Fruit fly (Drosophila melanogaster): ENCODE data around the gene CG14223.

Gene CG14223

dm6 chrX:19666991-19667409 lies 3.2 kb upstream of the CG14223 start, which contains the start of gene Zw (continued):
- TF ChIP-seq CG10209 (GFP tag; optimal IDR thresholded peaks at IDR 0.05) (no peak), slbo (GFP tag; IDR thresholded peaks at IDR 0.05) (peak; percentile 86), vfl (GFP tag; optimal IDR thresholded peaks at IDR 0.05) (peak; percentile 44), Antp (GFP tag; optimal IDR thresholded peaks at IDR 0.05) (peak; percentile 35), so (GFP tag; IDR thresholded peaks at IDR 0.05) (0 out of 3 replicates have a peak, but pooled peaks have one; percentile 37), repo (GFP tag; optimal IDR thresholded peaks at IDR 0.05) (no peak), CG12769 (tag; optimal IDR thresholded peaks at IDR 0.05) (peak; percentile 60), CG34224 (GFP tag; IDR thresholded peaks at IDR 0.05; ENCODE audit: partially characterized antibody) (peak; percentile 26; the same call in 1 of the 3 replicates), scrt (GFP tag; optimal IDR thresholded peaks at IDR 0.05) (no peak), pan (optimal IDR thresholded peaks at IDR 0.05) (no peak), pan (GFP tag; optimal IDR thresholded peaks at IDR 0.05 in 1 of 2, IDR thresholded peaks at IDR 0.05 in 1 of 2) (peak in 1 of 2 experiments; percentile 54), caup (GFP tag; optimal IDR thresholded peaks at IDR 0.05; ENCODE audit: severe bottlenecking) (peak; percentile 9), ATbp (GFP tag; optimal IDR thresholded peaks at IDR 0.05) (peak; percentile 7), Mrtf (GFP tag; IDR thresholded peaks at IDR 0.05) (peak; percentile 64; the same call in 2 of the 3 replicates), pum (GFP tag; optimal IDR thresholded peaks at IDR 0.05) (peak; percentile 19), Chrac-16 (GFP tag; optimal IDR thresholded peaks at IDR 0.05) (peak; percentile 53), croc (GFP tag; conservative IDR thresholded peaks at IDR 0.05) (peak; percentile 28; the same call in 1 of the 3 replicates), dm (GFP tag; optimal IDR thresholded peaks at IDR 0.05) (peak; percentile 5), fd96Cb (tag; optimal IDR thresholded peaks at IDR 0.05) (peak; percentile 25), CkIIα-i1 (GFP tag; IDR thresholded peaks at IDR 0.05) (no peak), CG11560 (tag; IDR thresholded peaks at IDR 0.05) (no peak), lmd (GFP tag; IDR thresholded peaks at IDR 0.05) (peak; percentile 47; the same call in 1 of the 2 replicates), ac (GFP tag; optimal IDR thresholded peaks at IDR 0.05) (no peak), Gug (GFP tag; IDR thresholded peaks at IDR 0.05) (peak; percentile 93), nerfin-1 (tag; optimal IDR thresholded peaks at IDR 0.05) (peak; percentile 5), CG9215 (GFP tag; IDR thresholded peaks at IDR 0.05) (peak; percentile 61), grn (GFP tag; optimal IDR thresholded peaks at IDR 0.05) (no peak), crp (GFP tag; optimal IDR thresholded peaks at IDR 0.05) (peak in 1 of 2 experiments; percentile 70), en (GFP tag; optimal IDR thresholded peaks at IDR 0.05) (peak; percentile 0), CG1233 (GFP tag; optimal IDR thresholded peaks at IDR 0.05) (peak; percentile 7), Med (GFP tag) (peak; percentile 88), Xrp1 (GFP tag; IDR thresholded peaks at IDR 0.05) (peak; percentile 66), ind (GFP tag; optimal IDR thresholded peaks at IDR 0.05) (peak; percentile 64), CG8765 (GFP tag; IDR thresholded peaks at IDR 0.05) (no peak; the same call in 1 of the 2 replicates), CG2116 (GFP tag; optimal IDR thresholded peaks at IDR 0.05) (no peak), CoRest (tag; optimal IDR thresholded peaks at IDR 0.05) (peak; percentile 43), corto (GFP tag; optimal IDR thresholded peaks at IDR 0.05) (no peak), CG7357 (GFP tag; IDR thresholded peaks at IDR 0.05) (peak; percentile 46; the same call in 1 of the 3 replicates), CG6175 (GFP tag; IDR thresholded peaks at IDR 0.05) (peak; percentile 89), CG32767 (GFP tag; IDR thresholded peaks at IDR 0.05) (no peak), HLHmδ (GFP tag; optimal IDR thresholded peaks at IDR 0.05) (peak; percentile 54), CG6854 (GFP tag; optimal IDR thresholded peaks at IDR 0.05) (no peak), CG1529 (GFP tag; optimal IDR thresholded peaks at IDR 0.05) (peak; percentile 0), CG7372 (GFP tag; IDR thresholded peaks at IDR 0.05) (0 out of 2 replicates have a peak, but pooled peaks have one; percentile 34), CG10274 (GFP tag; optimal IDR thresholded peaks at IDR 0.05) (no peak), CG5245 (GFP tag; optimal IDR thresholded peaks at IDR 0.05) (peak; percentile 19), Dll (GFP tag; IDR thresholded peaks at IDR 0.05; ENCODE audit: partially characterized antibody) (0 out of 4 replicates have a peak, but pooled peaks have one; percentile 19), CG34376 (GFP tag; optimal IDR thresholded peaks at IDR 0.05) (peak; percentile 38), chif (GFP tag; optimal IDR thresholded peaks at IDR 0.05) (peak in 1 of 2 experiments; percentile 38), CG14860 (GFP tag; IDR thresholded peaks at IDR 0.05; ENCODE audit: partially characterized antibody) (no peak)

Measured in whole organism, embryonic.